Worm (Caenorhabditis elegans): ENCODE results near the gene Y69A2AL.2.

DNA sequence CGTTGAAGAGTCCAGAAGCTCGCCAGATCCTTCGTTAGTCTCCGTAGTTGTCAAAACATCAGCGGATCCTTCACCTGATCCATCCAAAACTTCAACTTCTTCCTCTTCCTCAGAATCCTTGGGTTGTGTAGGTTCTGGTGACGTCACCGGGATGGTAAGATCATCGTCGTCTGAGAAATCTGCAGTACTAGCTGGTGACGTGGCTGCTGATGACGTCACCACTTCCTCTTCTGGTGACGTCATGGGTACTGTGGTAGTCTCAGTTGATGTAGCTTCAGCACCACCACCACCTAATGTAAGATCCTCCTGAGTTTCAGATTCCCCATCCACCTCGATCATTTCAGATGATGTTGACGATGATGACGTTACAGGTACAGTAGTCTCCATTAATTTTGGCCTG, 20.7 kb upstream of the Y69A2AL.2 start:
- TF ChIP-seq elt-3 (tag; optimal IDR thresholded peaks at IDR 0.05) = no peak
- TF ChIP-seq lsy-2 (tag; optimal IDR thresholded peaks at IDR 0.05) = no peak
- TF ChIP-seq sptf-1 (tag; optimal IDR thresholded peaks at IDR 0.05) = no peak
- no peak for TF ChIP-seq nhr-237 (tag; optimal IDR thresholded peaks at IDR 0.05)

Measured in whole organism, mixed stage, embryonic.